Fruit fly (Drosophila melanogaster) whole organism, embryonic: ENCODE measurements around the gene CG9518.

Experiments
- Asciz ChIP-seq: fragments of 200-800 bp; sonication (Bioruptor generic); optimal IDR thresholded peaks from 2 replicates; lab custom pipeline; 2017; ENCODE audit warnings: missing biosample characterization, mild to moderate bottlenecking, missing genetic modification characterization, missing genetic modification reagents
- Atf-2 ChIP-seq: fragments of 200-800 bp; sonication (Bioruptor generic); optimal IDR thresholded peaks from 2 replicates; lab custom pipeline; 2016; ENCODE audit warnings: missing biosample characterization, missing genetic modification characterization
- Awh ChIP-seq: fragments of 200-800 bp; sonication (Bioruptor generic); IDR thresholded peaks from 2 replicates; pipeline ENCODE4, ENCODE4 v1.3.6; 2022; ENCODE audit warnings: missing biosample characterization, missing genetic modification characterization
- C15 ChIP-seq: fragments of 200-800 bp; sonication (Bioruptor generic); IDR thresholded peaks from 3 replicates; pipeline ENCODE4 v1.3.6; 2022; ENCODE audit warnings: missing biosample characterization, missing genetic modification characterization
- CG10267 ChIP-seq: fragments of 200-800 bp; sonication (Bioruptor generic); optimal IDR thresholded peaks from 2 replicates; lab custom pipeline; 2018; ENCODE audit warnings: missing biosample characterization, mild to moderate bottlenecking, missing genetic modification characterization, moderate library complexity
- CG10274 ChIP-seq: fragments of 200-800 bp; sonication (Bioruptor generic); optimal IDR thresholded peaks from 3 replicates; lab custom pipeline; 2017; ENCODE audit warnings: missing biosample characterization, mild to moderate bottlenecking, missing genetic modification characterization
- CG11723 ChIP-seq: fragments of 200-800 bp; sonication (Bioruptor generic); optimal IDR thresholded peaks from 2 replicates; lab custom pipeline; 2017; ENCODE audit warnings: missing biosample characterization, mild to moderate bottlenecking, missing genetic modification characterization
- CG12391 ChIP-seq: fragments of 200-800 bp; sonication (Bioruptor generic); optimal IDR thresholded peaks from 3 replicates; lab custom pipeline; 2018; ENCODE audit warnings: missing biosample characterization, mild to moderate bottlenecking, missing genetic modification characterization, moderate library complexity
- CG12942 ChIP-seq: fragments of 200-800 bp; sonication (Bioruptor generic); optimal IDR thresholded peaks from 3 replicates; lab custom pipeline; 2016; ENCODE audit warnings: missing biosample characterization, missing genetic modification characterization
- CG14710 ChIP-seq: fragments of 200-800 bp; sonication (Bioruptor generic); optimal IDR thresholded peaks from 3 replicates; lab custom pipeline; 2019; ENCODE audit warnings: missing biosample characterization, mild to moderate bottlenecking, missing genetic modification characterization, moderate library complexity
- CG15011 ChIP-seq: fragments of 200-800 bp; sonication (Bioruptor generic); optimal IDR thresholded peaks from 3 replicates; lab custom pipeline; 2018; ENCODE audit warnings: missing biosample characterization, mild to moderate bottlenecking, missing genetic modification characterization
- CG1529 ChIP-seq: fragments of 200-800 bp; sonication (Bioruptor generic); optimal IDR thresholded peaks from 3 replicates; lab custom pipeline; 2018; ENCODE audit warnings: missing biosample characterization, missing genetic modification characterization
- CG18262 ChIP-seq: fragments of 200-800 bp; optimal IDR thresholded peaks from 3 replicates; lab custom pipeline; 2019; ENCODE audit warnings: missing biosample characterization, mild to moderate bottlenecking, missing genetic modification characterization, moderate library complexity
- CG18764 ChIP-seq: fragments of 200-800 bp; sonication (Bioruptor generic); optimal IDR thresholded peaks from 3 replicates; lab custom pipeline; 2016; ENCODE audit warnings: missing biosample characterization, missing genetic modification characterization
- CG2712 ChIP-seq: fragments of 200-800 bp; optimal IDR thresholded peaks from 3 replicates; lab custom pipeline; 2019; ENCODE audit warnings: missing biosample characterization, mild to moderate bottlenecking, missing genetic modification characterization, moderate library complexity
- CG30403 ChIP-seq: fragments of 200-800 bp; sonication (Bioruptor generic); optimal IDR thresholded peaks from 3 replicates; lab custom pipeline; 2016; ENCODE audit warnings: missing biosample characterization, missing genetic modification characterization
- CG31441 ChIP-seq: fragments of 200-800 bp; sonication (Bioruptor generic); IDR thresholded peaks from 2 replicates; pipeline ENCODE4 v1.3.6; 2022; ENCODE audit warnings: missing biosample characterization, missing genetic modification characterization
- CG34422 ChIP-seq: fragments of 200-800 bp; sonication (Bioruptor generic); IDR thresholded peaks from 3 replicates; pipeline ENCODE4 v1.3.6; 2022; ENCODE audit warnings: missing biosample characterization, missing genetic modification characterization
- CG7556 ChIP-seq: fragments of 200-800 bp; sonication (Bioruptor generic); optimal IDR thresholded peaks from 2 replicates; lab custom pipeline; 2017; ENCODE audit warnings: missing biosample characterization, mild to moderate bottlenecking, missing genetic modification characterization
- CG7928 ChIP-seq: fragments of 200-800 bp; sonication (Bioruptor generic); optimal IDR thresholded peaks from 2 replicates; lab custom pipeline; 2017; ENCODE audit warnings: missing biosample characterization, mild to moderate bottlenecking, missing genetic modification characterization
- CG8388 ChIP-seq: fragments of 200-800 bp; sonication (Bioruptor generic); optimal IDR thresholded peaks from 2 replicates; lab custom pipeline; 2019; ENCODE audit warnings: missing biosample characterization, mild to moderate bottlenecking, missing genetic modification characterization, moderate library complexity
- CG9797 ChIP-seq: fragments of 200-800 bp; sonication (Bioruptor generic); optimal IDR thresholded peaks from 3 replicates; lab custom pipeline; 2018; ENCODE audit warnings: missing biosample characterization, mild to moderate bottlenecking, missing genetic modification characterization
- CHES-1-like ChIP-seq: fragments of 200-800 bp; sonication (Bioruptor generic); optimal IDR thresholded peaks from 2 replicates; lab custom pipeline; 2016; ENCODE audit warnings: missing biosample characterization, missing genetic modification characterization
- D19B ChIP-seq: fragments of 200-800 bp; sonication (Bioruptor generic); optimal IDR thresholded peaks from 2 replicates; lab custom pipeline; 2017; ENCODE audit warnings: missing biosample characterization, mild to moderate bottlenecking, missing genetic modification characterization
- Deaf1 ChIP-seq: fragments of 200-800 bp; optimal IDR thresholded peaks from 3 replicates; lab custom pipeline; 2019; ENCODE audit warnings: missing biosample characterization, mild to moderate bottlenecking, missing genetic modification characterization, moderate library complexity
- Eip74EF ChIP-seq, 2 experiments: fragments of 200-800 bp in 1 of 2; fragments of >200 bp in 1 of 2; sonication (Bioruptor generic) in 1 of 2; optimal IDR thresholded peaks; 2 replicates each; lab custom pipeline; 2017 to 2019; ENCODE audit warnings: missing biosample characterization in 2 of 2, missing genetic modification characterization in 2 of 2, mild to moderate bottlenecking in 1 of 2, moderate library complexity in 1 of 2
- Hand ChIP-seq: fragments of 200-800 bp; sonication (Bioruptor generic); optimal IDR thresholded peaks from 2 replicates; lab custom pipeline; 2017; ENCODE audit warnings: mild to moderate bottlenecking, missing biosample characterization, missing genetic modification reagents, missing genetic modification characterization
- Hr78 ChIP-seq, 2 experiments: fragments of 200-800 bp in 1 of 2; fragments of >200 bp in 1 of 2; sonication (Bioruptor generic) in 1 of 2; optimal IDR thresholded peaks; 2 replicates each; lab custom pipeline; 2017 to 2019; ENCODE audit warnings: missing biosample characterization in 2 of 2, missing genetic modification characterization in 2 of 2, mild to moderate bottlenecking in 1 of 2, moderate library complexity in 1 of 2
- MTF-1 ChIP-seq: fragments of 200-800 bp; sonication (Bioruptor generic); optimal IDR thresholded peaks from 2 replicates; lab custom pipeline; 2018; ENCODE audit warnings: missing biosample characterization, mild to moderate bottlenecking, missing genetic modification characterization, borderline replicate concordance
- Spps ChIP-seq: fragments of 200-800 bp; sonication (Bioruptor generic); optimal IDR thresholded peaks from 2 replicates; lab custom pipeline; 2018; ENCODE audit warnings: missing biosample characterization, mild to moderate bottlenecking, missing genetic modification characterization
- Ssrp ChIP-seq: fragments of 200-800 bp; sonication (Bioruptor generic); optimal IDR thresholded peaks from 2 replicates; lab custom pipeline; 2018; ENCODE audit warnings: missing biosample characterization, mild to moderate bottlenecking, missing genetic modification characterization, moderate library complexity
- Xbp1 ChIP-seq: fragments of 200-800 bp; sonication (Bioruptor generic); optimal IDR thresholded peaks from 3 replicates; lab custom pipeline; 2016; ENCODE audit warnings: missing biosample characterization, mild to moderate bottlenecking, missing genetic modification characterization
- br ChIP-seq: fragments of >200 bp; optimal IDR thresholded peaks from 2 replicates; lab custom pipeline; 2017
- bsh ChIP-seq, 2 experiments: fragments of 200-800 bp; sonication (Bioruptor generic); optimal IDR thresholded peaks; 2 replicates each; lab custom pipeline; 2017 to 2018; ENCODE audit warnings: mild to moderate bottlenecking in 2 of 2, missing biosample characterization in 2 of 2, missing genetic modification characterization in 2 of 2, moderate library complexity in 1 of 2
- cad ChIP-seq: fragments of >200 bp; optimal IDR thresholded peaks from 2 replicates; lab custom pipeline; 2017; ENCODE audit warnings: missing biosample characterization, missing genetic modification characterization
- cg ChIP-seq: fragments of 200-800 bp; sonication (Bioruptor generic); optimal IDR thresholded peaks from 3 replicates; lab custom pipeline; 2019; ENCODE audit warnings: missing biosample characterization, mild to moderate bottlenecking, missing genetic modification characterization, moderate library complexity
- chinmo ChIP-seq: fragments of 200-800 bp; sonication (Bioruptor generic); IDR thresholded peaks from 4 replicates; pipeline ENCODE4 v1.3.6; 2022; ENCODE audit warnings: missing biosample characterization, missing genetic modification characterization; ENCODE audit not compliant: partially characterized antibody
- corto ChIP-seq: fragments of 200-800 bp; sonication (Bioruptor generic); optimal IDR thresholded peaks from 2 replicates; lab custom pipeline; 2016; ENCODE audit warnings: missing biosample characterization, mild to moderate bottlenecking, missing genetic modification characterization, moderate library complexity
- en ChIP-seq: fragments of 200-800 bp; sonication (Bioruptor generic); optimal IDR thresholded peaks from 2 replicates; lab custom pipeline; 2016; ENCODE audit warnings: missing biosample characterization, missing genetic modification characterization
- exex ChIP-seq: fragments of 200-800 bp; sonication (Bioruptor generic); optimal IDR thresholded peaks from 4 replicates; lab custom pipeline; 2018; ENCODE audit warnings: missing biosample characterization, mild to moderate bottlenecking, missing genetic modification characterization, moderate library complexity
- gce ChIP-seq: fragments of 200-800 bp; sonication (Bioruptor generic); IDR thresholded peaks from 3 replicates; pipeline ENCODE4 v1.3.6; 2022; ENCODE audit warnings: missing biosample characterization, missing genetic modification characterization
- gt ChIP-seq: fragments of 200-800 bp; sonication (Bioruptor generic); IDR thresholded peaks from 2 replicates; pipeline ENCODE4 v1.3.6; 2022; ENCODE audit warnings: missing biosample characterization, missing genetic modification characterization
- ind ChIP-seq: fragments of 200-800 bp; sonication (Bioruptor generic); optimal IDR thresholded peaks from 3 replicates; lab custom pipeline; 2016; ENCODE audit warnings: missing biosample characterization, missing genetic modification characterization
- insv ChIP-seq, 2 experiments: fragments of 200-800 bp; sonication (Bioruptor generic); optimal IDR thresholded peaks; 3 replicates each; lab custom pipeline; 2016 to 2018; ENCODE audit warnings: missing biosample characterization in 2 of 2, missing genetic modification characterization in 2 of 2
- kni ChIP-seq: fragments of 200-800 bp; sonication (Bioruptor generic); optimal IDR thresholded peaks from 3 replicates; lab custom pipeline; 2017; ENCODE audit warnings: mild to moderate bottlenecking, missing biosample characterization, missing genetic modification reagents, missing genetic modification characterization
- nau ChIP-seq: fragments of 200-800 bp; sonication (Bioruptor generic); optimal IDR thresholded peaks from 3 replicates; lab custom pipeline; 2017; ENCODE audit warnings: missing biosample characterization, mild to moderate bottlenecking, missing genetic modification characterization, missing genetic modification reagents
- nmo ChIP-seq: fragments of 200-800 bp; sonication (Bioruptor generic); optimal IDR thresholded peaks from 2 replicates; lab custom pipeline; 2018; ENCODE audit warnings: missing biosample characterization, mild to moderate bottlenecking, missing genetic modification characterization, moderate library complexity
- phol ChIP-seq: fragments of 200-800 bp; sonication (Bioruptor generic); optimal IDR thresholded peaks from 3 replicates; lab custom pipeline; 2018; ENCODE audit warnings: missing biosample characterization, mild to moderate bottlenecking, missing genetic modification characterization, moderate library complexity
- unpg ChIP-seq: fragments of 200-800 bp; sonication (Bioruptor generic); optimal IDR thresholded peaks from 3 replicates; lab custom pipeline; 2018; ENCODE audit warnings: missing biosample characterization, mild to moderate bottlenecking, missing genetic modification characterization, moderate library complexity
- wor ChIP-seq: fragments of 200-800 bp; sonication (Bioruptor generic); IDR thresholded peaks from 2 replicates; pipeline ENCODE4 v1.3.6; 2022; ENCODE audit warnings: missing biosample characterization, missing genetic modification characterization

CG9518 gene

DNA sequence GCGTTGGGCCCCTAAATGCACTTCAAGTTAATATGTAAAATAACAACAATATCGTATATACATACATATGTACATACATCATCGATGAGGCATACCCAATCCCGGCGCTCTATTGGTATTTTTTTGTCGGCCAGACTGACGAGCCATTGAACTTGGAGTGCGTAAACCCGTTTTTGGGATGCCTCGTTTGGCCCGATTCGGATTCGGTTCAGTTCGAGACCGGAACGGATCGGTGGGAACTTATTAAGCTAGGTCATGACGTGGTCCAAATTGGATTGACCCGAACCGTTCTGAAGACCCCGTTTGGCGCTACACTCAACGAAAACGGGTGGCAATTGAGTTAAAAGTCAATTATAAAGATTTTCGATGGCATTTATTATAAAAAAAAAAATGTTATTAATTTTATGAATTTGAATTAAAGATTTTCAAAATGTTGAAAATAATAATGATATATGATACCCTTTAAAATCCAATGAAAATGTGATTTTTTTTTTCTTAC lies 24.8 kb downstream of the CG9518 start:
- TF ChIP-seq nmo (GFP tag; lab: Kevin White, UChicago): peak; percentile 39
- TF ChIP-seq CG18262 (tag; lab: Kevin White, UChicago): peak; percentile 20
- TF ChIP-seq CG2712 (tag; lab: Kevin White, UChicago): peak; percentile 34
- TF ChIP-seq cg (GFP tag; lab: Kevin White, UChicago): no peak
- no peak for TF ChIP-seq exex (tag; lab: Kevin White, UChicago)
- TF ChIP-seq Atf-2 (GFP tag; lab: Kevin White, UChicago): no peak
- TF ChIP-seq gce (GFP tag; lab: Robert Waterston, UW): no peak
- TF ChIP-seq insv (GFP tag; optimal IDR thresholded peaks at IDR 0.05; lab: Kevin White, UChicago): no peak
- TF ChIP-seq CG8388 (GFP tag; lab: Kevin White, UChicago): peak; percentile 26
- no peak for TF ChIP-seq en
- TF ChIP-seq cad (GFP tag; lab: Kevin White, UChicago): no peak
- TF ChIP-seq br (lab: Kevin White, UChicago): no peak
- no peak for TF ChIP-seq Awh (GFP tag; lab: Robert Waterston, UW)
- TF ChIP-seq CG7556: peak; percentile 8
- TF ChIP-seq CG18764 (GFP tag; lab: Kevin White, UChicago): no peak
- no peak for TF ChIP-seq CG15011 (GFP tag; lab: Kevin White, UChicago)
- TF ChIP-seq Eip74EF (GFP tag; optimal IDR thresholded peaks at IDR 0.05; lab: Kevin White, UChicago): no peak
- peak; percentile 39 for TF ChIP-seq phol (tag; lab: Kevin White, UChicago)
- no peak for TF ChIP-seq C15 (GFP tag; lab: Robert Waterston, UW)
- TF ChIP-seq ind (GFP tag; lab: Kevin White, UChicago): no peak
- TF ChIP-seq CG34422 (GFP tag; lab: Robert Waterston, UW): no peak
- TF ChIP-seq Hr78 (GFP tag; optimal IDR thresholded peaks at IDR 0.05; lab: Kevin White, UChicago): peak in 1 of 2 experiments; percentile 82
- 0 out of 4 replicates have a peak, but pooled peaks have one; percentile 60 for TF ChIP-seq chinmo (GFP tag; lab: Robert Waterston, UW)
- TF ChIP-seq nau (GFP tag; lab: Kevin White, UChicago): no peak
- no peak for TF ChIP-seq D19B (GFP tag; lab: Kevin White, UChicago)
- peak; percentile 51 for TF ChIP-seq CG14710 (tag; lab: Kevin White, UChicago)
- peak; percentile 38; the same call in 1 of the 2 replicates for TF ChIP-seq CG31441 (GFP tag; lab: Robert Waterston, UW)
- peak; percentile 36 for TF ChIP-seq CG10267
- no peak for TF ChIP-seq CG11723 (GFP tag; lab: Kevin White, UChicago)
- peak; percentile 45 for TF ChIP-seq kni (GFP tag; lab: Kevin White, UChicago)
- TF ChIP-seq Deaf1: peak; percentile 52
- peak; percentile 24 for TF ChIP-seq CG30403
- TF ChIP-seq CG7928 (GFP tag; lab: Kevin White, UChicago): no peak
- no peak for TF ChIP-seq CG12942 (GFP tag; lab: Kevin White, UChicago)
- no peak for TF ChIP-seq corto
- TF ChIP-seq CG12391 (tag; lab: Kevin White, UChicago): peak; percentile 32
- TF ChIP-seq Spps (tag; lab: Kevin White, UChicago): peak; percentile 12
- no peak for TF ChIP-seq Asciz (GFP tag; lab: Kevin White, UChicago)
- no peak for TF ChIP-seq CG1529 (GFP tag; lab: Kevin White, UChicago)
- TF ChIP-seq Xbp1 (GFP tag; lab: Kevin White, UChicago): peak; percentile 21
- TF ChIP-seq Hand (GFP tag; lab: Kevin White, UChicago): no peak
- TF ChIP-seq gt (GFP tag; lab: Robert Waterston, UW): no peak
- no peak for TF ChIP-seq CHES-1-like (GFP tag; lab: Kevin White, UChicago)
- TF ChIP-seq bsh (GFP tag; optimal IDR thresholded peaks at IDR 0.05; lab: Kevin White, UChicago): peak in 1 of 2 experiments; percentile 59
- TF ChIP-seq Ssrp: peak; percentile 6
- TF ChIP-seq wor (GFP tag; lab: Robert Waterston, UW): no peak
- no peak for TF ChIP-seq CG10274 (GFP tag; lab: Kevin White, UChicago)
- TF ChIP-seq MTF-1 (GFP tag; lab: Kevin White, UChicago): no peak
- no peak for TF ChIP-seq CG9797 (GFP tag; lab: Kevin White, UChicago)
- TF ChIP-seq unpg (GFP tag; lab: Kevin White, UChicago): peak; percentile 30
